2 fruit fly cellular contexts compared by ENCODE assay signal in the genomic region with DNA sequence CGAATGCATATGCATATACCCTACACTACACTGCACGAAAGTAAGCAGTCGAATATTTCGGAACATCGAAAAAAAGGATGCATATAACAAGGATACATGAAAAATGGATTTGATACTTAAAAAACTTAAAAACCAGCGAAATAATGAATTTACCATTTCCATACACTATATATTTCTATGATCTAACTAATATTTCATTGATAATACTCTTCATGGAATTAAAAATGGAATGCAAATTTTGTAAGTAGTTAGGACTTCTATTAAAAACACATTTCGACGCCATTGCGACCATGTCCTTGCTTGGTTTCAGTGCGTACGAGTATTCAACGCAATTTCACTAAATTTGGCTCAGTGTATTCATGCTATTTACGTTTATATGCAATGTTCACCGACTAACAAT.
TF ChIP-seq lines count a peak whose summit lies in the region.

No protein-coding gene starts in this region.

TF ChIP-seq in whole organism, embryonic, 481 proteins besides CTCF, POLR2A, EP300 and RAD21 (continued from another document):
- no peak for TF ChIP-seq gro (GFP tag; optimal IDR thresholded peaks at IDR 0.05; lab: Kevin White, UChicago)
- no peak for TF ChIP-seq HLH4C (GFP tag; IDR thresholded peaks at IDR 0.05; lab: Robert Waterston, UW; ENCODE audit: partially characterized antibody)
- TF ChIP-seq CG12071 (GFP tag; optimal IDR thresholded peaks at IDR 0.05; lab: Kevin White, UChicago), result no peak
- no peak for TF ChIP-seq Sox100B (GFP tag; optimal IDR thresholded peaks at IDR 0.05; lab: Kevin White, UChicago)
- TF ChIP-seq pum (GFP tag; optimal IDR thresholded peaks at IDR 0.05; lab: Kevin White, UChicago), result no peak
- no peak for TF ChIP-seq so (GFP tag; IDR thresholded peaks at IDR 0.05; lab: Robert Waterston, UW)
- no peak for TF ChIP-seq nerfin-1 (tag; optimal IDR thresholded peaks at IDR 0.05; lab: Kevin White, UChicago)
- TF ChIP-seq zf30C (GFP tag; optimal IDR thresholded peaks at IDR 0.05; lab: Kevin White, UChicago), result no peak
- TF ChIP-seq Jarid2 (GFP tag; optimal IDR thresholded peaks at IDR 0.05; lab: Kevin White, UChicago), result no peak
- TF ChIP-seq CG4820 (GFP tag; optimal IDR thresholded peaks at IDR 0.05; lab: Kevin White, UChicago), result no peak
- TF ChIP-seq CG11723 (GFP tag; optimal IDR thresholded peaks at IDR 0.05; lab: Kevin White, UChicago), result no peak
- no peak for TF ChIP-seq CG7786 (GFP tag; optimal IDR thresholded peaks at IDR 0.05; lab: Kevin White, UChicago)
- TF ChIP-seq ab (GFP tag; optimal IDR thresholded peaks at IDR 0.05; lab: Kevin White, UChicago), result no peak
- TF ChIP-seq Mes4 (GFP tag; optimal IDR thresholded peaks at IDR 0.05; lab: Kevin White, UChicago), result no peak
- TF ChIP-seq Drgx (GFP tag; IDR thresholded peaks at IDR 0.05; lab: Robert Waterston, UW), result peak; percentile 29; the same call in 1 of the 2 replicates
- TF ChIP-seq hbn (GFP tag; IDR thresholded peaks at IDR 0.05; lab: Robert Waterston, UW; ENCODE audit: partially characterized antibody), result no peak
- TF ChIP-seq cas (GFP tag; IDR thresholded peaks at IDR 0.05; lab: Robert Waterston, UW), result no peak
- TF ChIP-seq phol (tag; optimal IDR thresholded peaks at IDR 0.05; lab: Kevin White, UChicago), result peak; percentile 21
- TF ChIP-seq esg (GFP tag; conservative IDR thresholded peaks at IDR 0.05; lab: Robert Waterston, UW), result no peak
- TF ChIP-seq CG31224 (GFP tag; IDR thresholded peaks at IDR 0.05; lab: Robert Waterston, UW), result no peak
- no peak for TF ChIP-seq CG2889 (GFP tag; IDR thresholded peaks at IDR 0.05; lab: Robert Waterston, UW)
- no peak for TF ChIP-seq fu2 (GFP tag; optimal IDR thresholded peaks at IDR 0.05; lab: Kevin White, UChicago)
- TF ChIP-seq Atf6 (GFP tag; IDR thresholded peaks at IDR 0.05; lab: Robert Waterston, UW), result no peak
TF ChIP-seq in whole organism, embryonic: peak in this region for 8.

TF ChIP-seq in whole organism, prepupa, 60 proteins besides CTCF, POLR2A, EP300 and RAD21 (continued from another document):
- TF ChIP-seq Lpt (GFP tag; optimal IDR thresholded peaks at IDR 0.05; lab: Kevin White, UChicago) (no peak), CG8632 (GFP tag; optimal IDR thresholded peaks at IDR 0.05; lab: Kevin White, UChicago) (peak; percentile 46), CG8119 (GFP tag; IDR thresholded peaks at IDR 0.05; lab: Robert Waterston, UW) (no peak), CG11902 (GFP tag; optimal IDR thresholded peaks at IDR 0.05; lab: Kevin White, UChicago) (no peak), CG11294 (GFP tag; IDR thresholded peaks at IDR 0.05; lab: Robert Waterston, UW) (no peak), fd59A (GFP tag; optimal IDR thresholded peaks at IDR 0.05; lab: Kevin White, UChicago) (peak; percentile 39), Ets96B (tag; optimal IDR thresholded peaks at IDR 0.05; lab: Kevin White, UChicago) (peak; percentile 43), Sox14 (GFP tag; optimal IDR thresholded peaks at IDR 0.05; lab: Kevin White, UChicago) (peak; percentile 38), CG34406 (GFP tag; optimal IDR thresholded peaks at IDR 0.05; lab: Kevin White, UChicago) (peak; percentile 25), CG16779 (tag; optimal IDR thresholded peaks at IDR 0.05; lab: Kevin White, UChicago) (no peak), CG32006 (GFP tag; optimal IDR thresholded peaks at IDR 0.05; lab: Kevin White, UChicago) (peak; percentile 73), vri (GFP tag; optimal IDR thresholded peaks at IDR 0.05; lab: Kevin White, UChicago) (no peak), salr (GFP tag; optimal IDR thresholded peaks at IDR 0.05; lab: Kevin White, UChicago) (peak in 1 of 2 experiments; percentile 64), Eip78C (GFP tag; lab: Kevin White, UChicago) (peak; percentile 88), CG6808 (GFP tag; optimal IDR thresholded peaks at IDR 0.05; lab: Kevin White, UChicago) (peak; percentile 54), CG6854 (GFP tag; optimal IDR thresholded peaks at IDR 0.05; lab: Kevin White, UChicago) (no peak), cyc (GFP tag; optimal IDR thresholded peaks at IDR 0.05; lab: Kevin White, UChicago) (peak; percentile 45), Hr4 (GFP tag; optimal IDR thresholded peaks at IDR 0.05; lab: Kevin White, UChicago) (peak; percentile 68), topi (GFP tag; optimal IDR thresholded peaks at IDR 0.05; lab: Kevin White, UChicago) (peak; percentile 47), Hr39 (GFP tag; optimal IDR thresholded peaks at IDR 0.05; lab: Kevin White, UChicago) (peak; percentile 32), spab (GFP tag; optimal IDR thresholded peaks at IDR 0.05; lab: Kevin White, UChicago) (peak; percentile 57), CG10631 (GFP tag; optimal IDR thresholded peaks at IDR 0.05; lab: Kevin White, UChicago) (peak; percentile 52), net (GFP tag; optimal IDR thresholded peaks at IDR 0.05; lab: Kevin White, UChicago) (peak; percentile 51), achi (GFP tag; optimal IDR thresholded peaks at IDR 0.05; lab: Kevin White, UChicago) (peak; percentile 51), Eip75B (GFP tag; optimal IDR thresholded peaks at IDR 0.05; lab: Kevin White, UChicago) (peak; percentile 32), CG8319 (GFP tag; optimal IDR thresholded peaks at IDR 0.05; lab: Kevin White, UChicago) (peak; percentile 23), CG3032 (tag; optimal IDR thresholded peaks at IDR 0.05; lab: Kevin White, UChicago) (peak; percentile 53), eg (GFP tag; IDR thresholded peaks at IDR 0.05; lab: Robert Waterston, UW) (no peak), CG4318 (GFP tag; optimal IDR thresholded peaks at IDR 0.05; lab: Kevin White, UChicago) (peak; percentile 15), CG15336 (GFP tag; IDR thresholded peaks at IDR 0.05; lab: Robert Waterston, UW) (0 out of 2 replicates have a peak, but pooled peaks have one; percentile 17), Gug (GFP tag; IDR thresholded peaks at IDR 0.05; lab: Robert Waterston, UW) (peak; percentile 24; the same call in 1 of the 2 replicates), svp (GFP tag; lab: Kevin White, UChicago) (peak; percentile 66), CG1621 (tag; optimal IDR thresholded peaks at IDR 0.05; lab: Kevin White, UChicago) (peak; percentile 20), CG10669 (GFP tag; optimal IDR thresholded peaks at IDR 0.05; lab: Kevin White, UChicago) (peak; percentile 45), Hr38 (GFP tag; optimal IDR thresholded peaks at IDR 0.05; lab: Kevin White, UChicago) (no peak), OdsH (GFP tag; optimal IDR thresholded peaks at IDR 0.05; lab: Kevin White, UChicago) (peak; percentile 44), Ets21C (GFP tag; optimal IDR thresholded peaks at IDR 0.05; lab: Kevin White, UChicago) (no peak), CG3919 (GFP tag; optimal IDR thresholded peaks at IDR 0.05; lab: Kevin White, UChicago) (peak; percentile 49)
